Worm (Caenorhabditis elegans): Measurements from ENCODE around the gene B0252.1.

Gene B0252.1

ce11 chrII:6958136-6958535 is 38.7 kb downstream of the B0252.1 start:
- TF ChIP-seq lin-14 (GFP tag; optimal IDR thresholded peaks at IDR 0.05) (no peak), ztf-4 (tag; optimal IDR thresholded peaks at IDR 0.05) (no peak), fkh-8 (tag; optimal IDR thresholded peaks at IDR 0.05) (no peak), dpl-1 (GFP tag; optimal IDR thresholded peaks at IDR 0.05) (no peak), nhr-76 (tag; optimal IDR thresholded peaks at IDR 0.05) (no peak), F16B12.6 (tag; optimal IDR thresholded peaks at IDR 0.05) (no peak), grh-1 (GFP tag; IDR thresholded peaks at IDR 0.05) (no peak)

- no peak for TF ChIP-seq ceh-63 (GFP tag; optimal IDR thresholded peaks at IDR 0.05)
- TF ChIP-seq nhr-71 (tag; optimal IDR thresholded peaks at IDR 0.05) = no peak
- TF ChIP-seq alr-1 (tag; optimal IDR thresholded peaks at IDR 0.05; ENCODE audit: borderline replicate concordance) = no peak
- no peak for TF ChIP-seq hlh-17 (GFP tag; optimal IDR thresholded peaks at IDR 0.05; ENCODE audit: borderline replicate concordance)
- TF ChIP-seq nhr-77 (tag; optimal IDR thresholded peaks at IDR 0.05) = no peak
- no peak for TF ChIP-seq hpl-2 (GFP tag; optimal IDR thresholded peaks at IDR 0.05)
- TF ChIP-seq nhr-90 (tag; optimal IDR thresholded peaks at IDR 0.05; ENCODE audit: poor library complexity) = no peak
Observed at ce11 chrII:6965573-6965972, 46.1 kb downstream of the B0252.1 start, which contains the start of gene tra-2. tra-2 (minus strand) TSS chrII:6965673.

DNA sequence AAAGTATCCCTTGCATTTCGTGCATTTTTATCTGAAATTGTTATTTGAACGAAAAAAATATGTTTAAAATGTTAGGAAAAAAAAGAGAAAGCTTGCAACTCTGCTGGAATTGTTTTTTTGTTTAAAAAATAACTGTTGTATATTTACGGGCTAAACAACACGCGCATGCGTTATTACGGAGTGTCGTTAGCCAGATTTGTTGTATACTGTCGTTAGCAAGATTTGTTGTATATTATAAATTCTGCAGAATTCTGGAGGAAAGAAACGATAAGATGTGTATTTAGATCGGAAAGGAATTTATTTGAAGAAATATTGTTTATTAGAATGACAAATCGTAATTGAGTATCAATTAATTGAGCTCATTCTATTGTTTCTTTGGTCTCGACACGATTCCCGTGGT is 48.1 kb downstream of the B0252.1 start, which contains the start of gene eif-2Bgamma:
TSS of gene eif-2Bgamma (minus strand) at position 31 of the 400 bp plus-strand sequence.
- TF ChIP-seq ets-5 (GFP tag; IDR thresholded peaks at IDR 0.05) = no peak
- TF ChIP-seq zip-4 (GFP tag; optimal IDR thresholded peaks at IDR 0.05) = no peak
- no peak for TF ChIP-seq nhr-77 (tag; optimal IDR thresholded peaks at IDR 0.05)
- TF ChIP-seq hlh-4 (tag; optimal IDR thresholded peaks at IDR 0.05) = no peak
- TF ChIP-seq nhr-84 (tag; optimal IDR thresholded peaks at IDR 0.05) = no peak
- TF ChIP-seq nhr-19 (GFP tag; conservative IDR thresholded peaks at IDR 0.05) = no peak
- TF ChIP-seq nhr-28 (tag; optimal IDR thresholded peaks at IDR 0.05) = no peak
- no peak for TF ChIP-seq hpl-2 (GFP tag; optimal IDR thresholded peaks at IDR 0.05)
- TF ChIP-seq dpl-1 (GFP tag; optimal IDR thresholded peaks at IDR 0.05) = peak; percentile 24 to 64 (median 56)
- peak; percentile 60 for TF ChIP-seq mep-1 (tag; optimal IDR thresholded peaks at IDR 0.05)
- TF ChIP-seq nhr-11 (tag; optimal IDR thresholded peaks at IDR 0.05) = no peak
- peak; percentile 12 for TF ChIP-seq rnt-1 (tag; optimal IDR thresholded peaks at IDR 0.05)
- TF ChIP-seq nhr-71 (tag; optimal IDR thresholded peaks at IDR 0.05) = peak; percentile 7
- no peak for TF ChIP-seq ceh-88 (GFP tag; IDR thresholded peaks at IDR 0.05)
- TF ChIP-seq fos-1 (tag; optimal IDR thresholded peaks at IDR 0.05) = no peak
- no peak for TF ChIP-seq nhr-76 (tag; optimal IDR thresholded peaks at IDR 0.05)
- peak; percentile 85 for TF ChIP-seq snpc-4 (tag; optimal IDR thresholded peaks at IDR 0.05)
- no peak for TF ChIP-seq fkh-8 (tag; optimal IDR thresholded peaks at IDR 0.05)
- TF ChIP-seq hlh-17 (GFP tag; optimal IDR thresholded peaks at IDR 0.05; ENCODE audit: borderline replicate concordance) = no peak
- TF ChIP-seq lir-3 (tag; optimal IDR thresholded peaks at IDR 0.05; ENCODE audit: poor library complexity) = no peak
- no peak for TF ChIP-seq nhr-237 (tag; optimal IDR thresholded peaks at IDR 0.05)
- TF ChIP-seq fkh-4 (tag; optimal IDR thresholded peaks at IDR 0.05; ENCODE audit: borderline replicate concordance) = no peak
- TF ChIP-seq ces-1 (GFP tag; optimal IDR thresholded peaks at IDR 0.05) = no peak
- no peak for TF ChIP-seq efl-3 (GFP tag; optimal IDR thresholded peaks at IDR 0.05)
- TF ChIP-seq nhr-12 (tag; optimal IDR thresholded peaks at IDR 0.05) = no peak
- no peak for TF ChIP-seq egl-27 (tag; optimal IDR thresholded peaks at IDR 0.05)
- TF ChIP-seq unc-62 (GFP tag; optimal IDR thresholded peaks at IDR 0.05) = no peak
- TF ChIP-seq alr-1 (tag; optimal IDR thresholded peaks at IDR 0.05; ENCODE audit: borderline replicate concordance) = no peak
- TF ChIP-seq lin-35 (GFP tag; optimal IDR thresholded peaks at IDR 0.05) = peak; percentile 50 to 68
- TF ChIP-seq ceh-8 (GFP tag; optimal IDR thresholded peaks at IDR 0.05) = no peak
- TF ChIP-seq pag-3 (tag; optimal IDR thresholded peaks at IDR 0.05; ENCODE audit: borderline replicate concordance, insufficient read depth) = no peak
- TF ChIP-seq ztf-11 (tag; optimal IDR thresholded peaks at IDR 0.05) = no peak
- no peak for TF ChIP-seq lin-15B (tag; optimal IDR thresholded peaks at IDR 0.05)
- TF ChIP-seq vab-15 (tag; optimal IDR thresholded peaks at IDR 0.05) = no peak
- TF ChIP-seq ceh-63 (GFP tag; optimal IDR thresholded peaks at IDR 0.05) = no peak
- TF ChIP-seq unc-98 (GFP tag; IDR thresholded peaks at IDR 0.05) = no peak
- peak; percentile 25 for TF ChIP-seq snu-23 (GFP tag; optimal IDR thresholded peaks at IDR 0.05)
- no peak for TF ChIP-seq sptf-1 (tag; optimal IDR thresholded peaks at IDR 0.05)
- TF ChIP-seq nhr-20 (tag; optimal IDR thresholded peaks at IDR 0.05) = no peak
- TF ChIP-seq sox-4 (tag; optimal IDR thresholded peaks at IDR 0.05) = no peak
- TF ChIP-seq lin-14 (GFP tag; optimal IDR thresholded peaks at IDR 0.05) = peak; percentile 14
- no peak for TF ChIP-seq C34B4.2 (tag; optimal IDR thresholded peaks at IDR 0.05)
- no peak for TF ChIP-seq dsc-1 (tag; optimal IDR thresholded peaks at IDR 0.05)
